Fruit fly (Drosophila melanogaster): ENCODE results near the gene CG6865.

Gene CG6865

DNA sequence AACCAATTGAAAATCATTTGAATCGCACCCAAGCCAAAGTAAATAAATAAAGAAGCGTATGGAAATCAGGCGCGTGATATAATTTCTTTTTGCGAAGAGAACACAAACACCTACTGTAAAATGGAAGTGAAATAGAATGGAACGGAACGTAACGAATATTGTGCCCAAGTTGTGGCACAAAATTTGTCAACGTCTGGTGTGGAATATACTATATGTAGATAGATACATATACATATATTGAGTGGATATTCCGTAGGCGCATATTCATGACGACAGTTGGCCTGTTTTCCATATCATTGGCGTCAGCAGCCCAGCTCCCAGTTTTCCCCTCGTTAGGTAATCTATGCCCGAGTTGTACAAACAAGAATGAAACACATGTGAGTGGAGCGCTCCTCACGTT, 31.3 kb upstream of the CG6865 start:
- no peak for TF ChIP-seq pan (optimal IDR thresholded peaks at IDR 0.05)
- no peak for TF ChIP-seq pan (GFP tag; optimal IDR thresholded peaks at IDR 0.05 in 1 of 2, IDR thresholded peaks at IDR 0.05 in 1 of 2)
- peak; percentile 25 for TF ChIP-seq sens (GFP tag)
- TF ChIP-seq sisA (GFP tag; IDR thresholded peaks at IDR 0.05) = no peak
- TF ChIP-seq Pdp1 (GFP tag; optimal IDR thresholded peaks at IDR 0.05) = peak in 1 of 2 experiments; percentile 57
- TF ChIP-seq vvl (GFP tag; IDR thresholded peaks at IDR 0.05) = peak; percentile 50; the same call in 1 of the 2 replicates
- 0 out of 4 replicates have a peak, but pooled peaks have one; percentile 44 for TF ChIP-seq chinmo (GFP tag; IDR thresholded peaks at IDR 0.05; ENCODE audit: partially characterized antibody)
- no peak for TF ChIP-seq Hmx (GFP tag; optimal IDR thresholded peaks at IDR 0.05)
- TF ChIP-seq Mrtf (GFP tag; IDR thresholded peaks at IDR 0.05) = no peak
- no peak for TF ChIP-seq CG7963 (GFP tag; IDR thresholded peaks at IDR 0.05; ENCODE audit: partially characterized antibody)
- TF ChIP-seq eve (GFP tag; optimal IDR thresholded peaks at IDR 0.05) = peak in 1 of 2 experiments; percentile 52
- TF ChIP-seq CG7357 (GFP tag; IDR thresholded peaks at IDR 0.05) = no peak
- peak; percentile 56 for TF ChIP-seq Med (GFP tag)
- peak; percentile 21 for TF ChIP-seq pfk (GFP tag; optimal IDR thresholded peaks at IDR 0.05)

DNA sequence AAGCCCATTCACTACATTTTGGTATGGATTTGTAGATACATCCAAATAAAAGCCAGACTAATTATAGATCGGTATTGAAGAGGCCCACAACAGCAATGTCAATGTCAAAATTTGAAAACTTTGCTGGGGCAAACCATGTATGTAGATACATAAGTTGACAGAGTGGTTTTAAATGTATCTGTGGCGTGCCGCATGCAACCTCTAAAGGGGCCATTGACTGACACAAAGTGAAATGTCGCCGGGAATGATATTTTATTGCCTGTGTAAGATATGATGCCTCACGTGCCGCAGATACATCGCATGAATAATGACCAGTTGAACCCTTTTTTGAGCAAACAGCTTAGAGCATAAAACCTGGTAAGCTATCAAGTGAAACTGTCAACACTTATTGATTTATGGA, 30.7 kb upstream of the CG6865 start:
- TF ChIP-seq bbx (GFP tag; IDR thresholded peaks at IDR 0.05; ENCODE audit: partially characterized antibody) (0 out of 2 replicates have a peak, but pooled peaks have one; percentile 24), lab (GFP tag; optimal IDR thresholded peaks at IDR 0.05) (peak; percentile 74), cg (GFP tag; optimal IDR thresholded peaks at IDR 0.05) (peak; percentile 12), CG6813 (GFP tag; optimal IDR thresholded peaks at IDR 0.05) (peak; percentile 39), lola (GFP tag; optimal IDR thresholded peaks at IDR 0.05) (peak in 1 of 3 experiments; percentile 22), oc (tag; optimal IDR thresholded peaks at IDR 0.05) (peak; percentile 33), Kr (GFP tag; optimal IDR thresholded peaks at IDR 0.05) (peak; percentile 35), Med (GFP tag) (peak; percentile 73), CG12769 (tag; optimal IDR thresholded peaks at IDR 0.05) (peak; percentile 2), HLHmδ (GFP tag; optimal IDR thresholded peaks at IDR 0.05) (peak; percentile 41), seq (GFP tag; IDR thresholded peaks at IDR 0.05) (0 out of 2 replicates have a peak, but pooled peaks have one; percentile 32), sd (tag; optimal IDR thresholded peaks at IDR 0.05) (peak; percentile 18), Bgb (GFP tag; IDR thresholded peaks at IDR 0.05; ENCODE audit: partially characterized antibody) (0 out of 2 replicates have a peak, but pooled peaks have one; percentile 6), fd96Cb (tag; optimal IDR thresholded peaks at IDR 0.05) (no peak), bab2 (GFP tag; optimal IDR thresholded peaks at IDR 0.05) (no peak), Eip74EF (GFP tag; optimal IDR thresholded peaks at IDR 0.05) (no peak), CG30403 (GFP tag; optimal IDR thresholded peaks at IDR 0.05) (no peak), Gsc (GFP tag; IDR thresholded peaks at IDR 0.05) (no peak), CG8924 (tag; optimal IDR thresholded peaks at IDR 0.05) (no peak), cwo (GFP tag; optimal IDR thresholded peaks at IDR 0.05) (peak; percentile 55), Myb (GFP tag; optimal IDR thresholded peaks at IDR 0.05) (no peak), CG2199 (GFP tag; IDR thresholded peaks at IDR 0.05) (peak; percentile 55; the same call in 2 of the 3 replicates), CG10654 (GFP tag; optimal IDR thresholded peaks at IDR 0.05) (no peak), kni (GFP tag; optimal IDR thresholded peaks at IDR 0.05) (peak; percentile 24), CG32767 (GFP tag; IDR thresholded peaks at IDR 0.05) (0 out of 2 replicates have a peak, but pooled peaks have one; percentile 43), sens-2 (GFP tag; IDR thresholded peaks at IDR 0.05) (0 out of 2 replicates have a peak, but pooled peaks have one; percentile 16), bigmax (GFP tag; optimal IDR thresholded peaks at IDR 0.05) (no peak), sug (tag; optimal IDR thresholded peaks at IDR 0.05) (peak; percentile 1)
